Worm (Caenorhabditis elegans) whole organism, L3 larva: Measurements from ENCODE around the gene mel-32.

Experiments used
- R02D3.7 ChIP-seq: fragments of 150-350 bp; optimal IDR thresholded peaks from 2 replicates; lab custom pipeline; 2014; ENCODE audit warnings: missing biosample characterization, missing genetic modification characterization
- aly-2 ChIP-seq: fragments of 150-350 bp; optimal IDR thresholded peaks from 2 replicates; lab custom pipeline; 2014; ENCODE audit warnings: missing biosample characterization, missing genetic modification characterization
- ama-1 ChIP-seq: fragments of 150-350 bp; optimal IDR thresholded peaks from 2 replicates; lab custom pipeline; 2018
- ceh-16 ChIP-seq: sonication (generic microtip); optimal IDR thresholded peaks from 2 replicates; lab custom pipeline; 2017; ENCODE audit warnings: missing biosample characterization, missing genetic modification characterization
- ceh-28 ChIP-seq: fragments of 150-350 bp; optimal IDR thresholded peaks from 2 replicates; lab custom pipeline; 2014; ENCODE audit warnings: missing biosample characterization, missing genetic modification reagents, missing genetic modification characterization
- ceh-9 ChIP-seq: sonication (generic microtip); optimal IDR thresholded peaks from 2 replicates; lab custom pipeline; 2018; ENCODE audit warnings: missing biosample characterization, missing genetic modification characterization
- daf-12 ChIP-seq: fragments of 150-350 bp; optimal IDR thresholded peaks from 2 replicates; lab custom pipeline; 2014; ENCODE audit warnings: missing biosample characterization, missing genetic modification reagents, missing genetic modification characterization
- egl-5 ChIP-seq: fragments of 150-350 bp; optimal IDR thresholded peaks from 2 replicates; lab custom pipeline; 2017; ENCODE audit warnings: missing biosample characterization, missing genetic modification reagents, missing genetic modification characterization, inconsistent platforms
- elt-1 ChIP-seq: fragments of 150-350 bp; optimal IDR thresholded peaks from 2 replicates; lab custom pipeline; 2014; ENCODE audit warnings: missing biosample characterization, missing genetic modification characterization
- elt-2 ChIP-seq: sonication (generic microtip); optimal IDR thresholded peaks from 2 replicates; lab custom pipeline; 2016; ENCODE audit warnings: missing genetic modification reagents, mild to moderate bottlenecking, missing genetic modification characterization, missing compliant biosample characterization
- elt-3 ChIP-seq, 3 experiments: fragments of 150-350 bp in 1 of 3; sonication (generic microtip) in 2 of 3; optimal IDR thresholded peaks; 2 replicates in 2 of 3; 4 replicates in 1 of 3; lab custom pipeline; 2014 to 2017; ENCODE audit warnings: missing biosample characterization in 3 of 3, missing genetic modification characterization in 3 of 3
- eor-1 ChIP-seq, 2 experiments: fragments of 150-350 bp; optimal IDR thresholded peaks; 2 replicates each; lab custom pipeline; 2014 to 2018; ENCODE audit warnings: missing biosample characterization in 2 of 2, missing genetic modification characterization in 2 of 2
- fkh-10 ChIP-seq: sonication (generic microtip); optimal IDR thresholded peaks from 2 replicates; lab custom pipeline; 2017; ENCODE audit warnings: missing biosample characterization, missing genetic modification reagents, missing genetic modification characterization
- fkh-2 ChIP-seq: fragments of 150-350 bp; optimal IDR thresholded peaks from 2 replicates; lab custom pipeline; 2014; ENCODE audit warnings: missing biosample characterization, missing genetic modification reagents, missing genetic modification characterization
- fos-1 ChIP-seq: fragments of 150-350 bp; optimal IDR thresholded peaks from 2 replicates; lab custom pipeline; 2014; ENCODE audit warnings: missing biosample characterization, missing genetic modification characterization
- hmg-11 ChIP-seq: sonication (generic microtip); optimal IDR thresholded peaks from 2 replicates; lab custom pipeline; 2016; ENCODE audit warnings: missing genetic modification characterization, missing compliant biosample characterization
- jun-1 ChIP-seq: fragments of 150-350 bp; optimal IDR thresholded peaks from 2 replicates; lab custom pipeline; 2014; ENCODE audit warnings: missing biosample characterization, missing genetic modification reagents, missing genetic modification characterization
- lin-15B ChIP-seq: fragments of 150-350 bp; optimal IDR thresholded peaks from 2 replicates; lab custom pipeline; 2014; ENCODE audit warnings: missing biosample characterization, missing genetic modification characterization
- lin-39 ChIP-seq: fragments of 150-350 bp; optimal IDR thresholded peaks from 2 replicates; lab custom pipeline; 2018; ENCODE audit warnings: missing biosample characterization, missing genetic modification reagents, missing genetic modification characterization
- lsy-12 ChIP-seq: sonication (generic microtip); optimal IDR thresholded peaks from 2 replicates; lab custom pipeline; 2016; ENCODE audit warnings: mild to moderate bottlenecking, missing genetic modification characterization, missing compliant biosample characterization
- mdl-1 ChIP-seq: fragments of 150-350 bp; optimal IDR thresholded peaks from 2 replicates; lab custom pipeline; 2014; ENCODE audit warnings: missing biosample characterization, missing genetic modification characterization
- nfya-1 ChIP-seq: sonication (generic microtip); optimal IDR thresholded peaks from 2 replicates; lab custom pipeline; 2017; ENCODE audit warnings: missing genetic modification characterization, mild to moderate bottlenecking, missing compliant biosample characterization, antibody characterized with exemption, moderate library complexity; ENCODE audit not compliant: insufficient read depth
- nhr-11 ChIP-seq: fragments of 150-350 bp; optimal IDR thresholded peaks from 2 replicates; lab custom pipeline; 2014; ENCODE audit warnings: missing biosample characterization, missing genetic modification characterization
- nhr-12 ChIP-seq: fragments of 150-350 bp; optimal IDR thresholded peaks from 2 replicates; lab custom pipeline; 2014; ENCODE audit warnings: missing biosample characterization, missing genetic modification characterization
- nhr-237 ChIP-seq: fragments of 150-350 bp; optimal IDR thresholded peaks from 2 replicates; lab custom pipeline; 2014; ENCODE audit warnings: missing biosample characterization, missing genetic modification characterization
- nhr-25 ChIP-seq: sonication (generic microtip); optimal IDR thresholded peaks from 2 replicates; lab custom pipeline; 2017; ENCODE audit warnings: missing biosample characterization, missing genetic modification characterization
- nhr-28 ChIP-seq: fragments of 150-350 bp; optimal IDR thresholded peaks from 2 replicates; lab custom pipeline; 2014; ENCODE audit warnings: missing biosample characterization, missing genetic modification characterization
- nhr-43 ChIP-seq: sonication (generic microtip); optimal IDR thresholded peaks from 2 replicates; lab custom pipeline; 2016; ENCODE audit warnings: mild to moderate bottlenecking, missing genetic modification characterization, missing compliant biosample characterization; ENCODE audit not compliant: poor library complexity, severe bottlenecking
- nhr-76 ChIP-seq: fragments of 150-350 bp; sonication (generic microtip); optimal IDR thresholded peaks from 5 replicates; lab custom pipeline; 2014; ENCODE audit warnings: missing biosample characterization, missing genetic modification characterization
- nhr-77 ChIP-seq: fragments of 150-350 bp; optimal IDR thresholded peaks from 2 replicates; lab custom pipeline; 2014; ENCODE audit warnings: missing biosample characterization, missing genetic modification characterization
- pha-4 ChIP-seq: fragments of 150-350 bp; optimal IDR thresholded peaks from 2 replicates; lab custom pipeline; 2014; ENCODE audit warnings: missing biosample characterization, missing genetic modification reagents, missing genetic modification characterization
- pqm-1 ChIP-seq: fragments of 150-350 bp; optimal IDR thresholded peaks from 2 replicates; lab custom pipeline; 2017; ENCODE audit warnings: missing biosample characterization, missing genetic modification characterization, inconsistent platforms
- sea-2 ChIP-seq: fragments of 150-350 bp; sonication (generic microtip); optimal IDR thresholded peaks from 4 replicates; lab custom pipeline; 2014; ENCODE audit warnings: missing biosample characterization, missing genetic modification reagents, missing genetic modification characterization
- skn-1 ChIP-seq: fragments of 150-350 bp; optimal IDR thresholded peaks from 2 replicates; lab custom pipeline; 2014; ENCODE audit warnings: missing biosample characterization, missing genetic modification characterization
- snpc-4 ChIP-seq: fragments of 150-350 bp; optimal IDR thresholded peaks from 2 replicates; lab custom pipeline; 2014; ENCODE audit warnings: missing biosample characterization, missing genetic modification characterization
- tbx-2 ChIP-seq: sonication (generic microtip); optimal IDR thresholded peaks from 2 replicates; lab custom pipeline; 2016; ENCODE audit warnings: mild to moderate bottlenecking, missing genetic modification characterization, missing compliant biosample characterization
- unc-39 ChIP-seq: sonication (generic microtip); optimal IDR thresholded peaks from 4 replicates; lab custom pipeline; 2017; ENCODE audit warnings: missing biosample characterization, missing genetic modification characterization
- unc-62 ChIP-seq: fragments of 150-350 bp; sonication (generic microtip); optimal IDR thresholded peaks from 4 replicates; lab custom pipeline; 2014; ENCODE audit warnings: missing biosample characterization, missing genetic modification reagents, missing genetic modification characterization
- zag-1 ChIP-seq: fragments of 150-350 bp; optimal IDR thresholded peaks from 2 replicates; lab custom pipeline; 2014; ENCODE audit warnings: missing biosample characterization, missing genetic modification characterization
- ztf-11 ChIP-seq: fragments of 150-350 bp; optimal IDR thresholded peaks from 2 replicates; lab custom pipeline; 2014; ENCODE audit warnings: missing biosample characterization, missing genetic modification characterization
- ztf-4 ChIP-seq: fragments of 150-350 bp; optimal IDR thresholded peaks from 2 replicates; lab custom pipeline; 2014; ENCODE audit warnings: missing biosample characterization, missing genetic modification characterization

mel-32 gene

DNA sequence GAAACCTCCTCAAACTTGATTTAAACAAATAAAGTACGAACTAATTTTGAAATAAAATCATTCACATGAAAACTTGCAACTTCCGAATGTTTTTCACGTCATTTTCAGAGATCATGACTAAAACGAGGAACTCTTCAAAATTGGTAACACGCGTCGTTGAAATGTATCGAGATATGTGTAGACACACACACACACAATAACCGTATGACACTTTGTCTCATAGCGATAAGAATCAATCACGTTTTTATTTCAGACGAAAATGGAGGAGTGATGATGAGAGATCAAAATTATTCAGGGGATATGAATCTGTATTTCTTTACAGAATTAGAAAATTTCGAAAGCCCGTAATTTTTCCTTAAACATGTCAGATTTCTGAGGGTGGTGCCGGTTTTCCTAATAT, 20.1 kb downstream of the mel-32 start:
- TF ChIP-seq mdl-1 (no peak), daf-12 (tag; lab: Kevin White, UChicago) (no peak), skn-1 (tag; lab: Kevin White, UChicago) (no peak), ceh-16 (tag; lab: Kevin White, UChicago) (no peak), elt-2 (tag; lab: Kevin White, UChicago) (peak; percentile 34), nhr-76 (tag; lab: Kevin White, UChicago) (no peak), eor-1 (tag; optimal IDR thresholded peaks at IDR 0.05; lab: Kevin White, UChicago) (no peak), R02D3.7 (tag; lab: Kevin White, UChicago) (no peak), hmg-11 (tag; lab: Kevin White, UChicago) (no peak), unc-62 (GFP tag; lab: Kevin White, UChicago) (no peak), sea-2 (no peak), nhr-12 (no peak), ztf-4 (tag; lab: Kevin White, UChicago) (no peak), nhr-25 (no peak), jun-1 (tag; lab: Kevin White, UChicago) (peak; percentile 10), nhr-237 (tag; lab: Kevin White, UChicago) (no peak), egl-5 (tag; lab: Kevin White, UChicago) (no peak), zag-1 (tag; lab: Kevin White, UChicago) (no peak), ztf-11 (no peak), fkh-10 (GFP tag; lab: Kevin White, UChicago) (no peak), tbx-2 (tag; lab: Kevin White, UChicago) (no peak), lsy-12 (tag; lab: Kevin White, UChicago) (peak; percentile 2), aly-2 (tag; lab: Kevin White, UChicago) (no peak), unc-39 (tag; lab: Kevin White, UChicago) (no peak), pqm-1 (peak; percentile 85), ceh-9 (tag; lab: Kevin White, UChicago) (no peak), fkh-2 (tag; lab: Kevin White, UChicago) (no peak), nhr-77 (no peak), elt-1 (peak; percentile 14), nhr-11 (no peak), lin-39 (tag; lab: Kevin White, UChicago) (no peak), pha-4 (tag; lab: Kevin White, UChicago) (no peak)

- no peak for TF ChIP-seq fkh-2 (tag; lab: Kevin White, UChicago)
- TF ChIP-seq pqm-1, result peak; percentile 89
- TF ChIP-seq pha-4 (tag; lab: Kevin White, UChicago), result peak; percentile 19
- peak; percentile 72 for TF ChIP-seq nhr-43 (tag; lab: Kevin White, UChicago)
- TF ChIP-seq R02D3.7 (tag; lab: Kevin White, UChicago), result no peak
- TF ChIP-seq nhr-12, result no peak
- TF ChIP-seq eor-1 (tag; optimal IDR thresholded peaks at IDR 0.05; lab: Kevin White, UChicago), result no peak
- peak; percentile 47 for TF ChIP-seq mdl-1
- no peak for TF ChIP-seq tbx-2 (tag; lab: Kevin White, UChicago)
- peak; percentile 91 for TF ChIP-seq elt-2 (tag; lab: Kevin White, UChicago)
- peak in 1 of 3 experiments; percentile 3 for TF ChIP-seq elt-3 (tag; optimal IDR thresholded peaks at IDR 0.05; lab: Kevin White, UChicago)
- TF ChIP-seq, all 47 proteins: peak for 6
Observed at ce11 chrIII:6421973-6422511, 20.8 kb downstream of the mel-32 start.

DNA sequence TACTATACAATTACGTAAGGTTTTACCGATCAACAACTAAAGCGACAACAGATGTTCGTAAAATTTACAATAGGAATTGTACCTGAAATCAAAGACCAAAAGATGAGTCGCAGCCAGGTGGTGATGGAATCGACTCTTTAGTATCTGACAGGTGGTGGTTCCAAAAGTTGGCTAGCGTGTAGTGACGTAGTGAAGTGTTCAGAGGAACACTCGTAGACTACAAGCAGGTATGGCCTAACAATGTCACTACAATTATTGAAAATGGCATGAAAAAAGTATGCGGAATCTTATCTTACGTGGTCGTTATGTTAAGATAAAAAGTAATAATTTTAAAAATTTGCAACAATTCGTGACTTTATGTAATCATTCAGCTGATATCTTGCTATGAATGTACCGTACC, 21.3 kb downstream of the mel-32 start:
- TF ChIP-seq nhr-11 (no peak), ztf-4 (tag; lab: Kevin White, UChicago) (no peak), mdl-1 (no peak), pqm-1 (no peak), nhr-28 (tag; lab: Kevin White, UChicago) (no peak), fos-1 (no peak), fkh-10 (GFP tag; lab: Kevin White, UChicago) (no peak), unc-62 (GFP tag; lab: Kevin White, UChicago) (no peak), skn-1 (tag; lab: Kevin White, UChicago) (no peak), fkh-2 (tag; lab: Kevin White, UChicago) (no peak), elt-1 (no peak), R02D3.7 (tag; lab: Kevin White, UChicago) (no peak)

ce11 chrIII:6420995-6421404, 21.8 kb downstream of the mel-32 start:
- TF ChIP-seq fkh-10 (GFP tag; lab: Kevin White, UChicago) (no peak), pqm-1 (peak; percentile 67), ceh-28 (peak; percentile 68), tbx-2 (tag; lab: Kevin White, UChicago) (peak; percentile 79), unc-39 (tag; lab: Kevin White, UChicago) (no peak), ama-1 (lab: Kevin White, UChicago) (peak; percentile 75), lin-15B (tag; lab: Kevin White, UChicago) (peak; percentile 50), snpc-4 (tag; lab: Kevin White, UChicago) (peak; percentile 35), nfya-1 (peak; percentile 78), zag-1 (tag; lab: Kevin White, UChicago) (no peak), mdl-1 (peak; percentile 95), pha-4 (tag; lab: Kevin White, UChicago) (peak; percentile 60), nhr-28 (tag; lab: Kevin White, UChicago) (no peak), fos-1 (no peak), R02D3.7 (tag; lab: Kevin White, UChicago) (peak; percentile 65), ztf-11 (no peak), unc-62 (GFP tag; lab: Kevin White, UChicago) (peak; percentile 53), nhr-11 (peak; percentile 30), aly-2 (tag; lab: Kevin White, UChicago) (no peak), skn-1 (tag; lab: Kevin White, UChicago) (peak; percentile 76), ceh-9 (tag; lab: Kevin White, UChicago) (no peak), jun-1 (tag; lab: Kevin White, UChicago) (peak; percentile 88), nhr-12 (no peak), fkh-2 (tag; lab: Kevin White, UChicago) (no peak), lin-39 (tag; lab: Kevin White, UChicago) (peak; percentile 79), sea-2 (no peak), ceh-16 (tag; lab: Kevin White, UChicago) (no peak), eor-1 (tag; optimal IDR thresholded peaks at IDR 0.05; lab: Kevin White, UChicago) (peak in 1 of 2 experiments; percentile 21)
